Worm (Caenorhabditis elegans) whole organism, L2 larva: ENCODE measurements around the gene hsp-17.

ENCODE experiments used
- C34F6.9 ChIP-seq: fragments of 150-350 bp; optimal IDR thresholded peaks from 2 replicates; lab custom pipeline; 2014; ENCODE audit warnings: missing biosample characterization, missing genetic modification characterization
- F13H6.1 ChIP-seq: sonication (generic microtip); optimal IDR thresholded peaks from 2 replicates; lab custom pipeline; 2016; ENCODE audit warnings: missing genetic modification characterization, missing compliant biosample characterization
- Y55F3AM.14 ChIP-seq: fragments of 200-800 bp; sonication (Bioruptor generic); optimal IDR thresholded peaks from 2 replicates; lab custom pipeline; 2018; ENCODE audit warnings: mild to moderate bottlenecking, missing genetic modification characterization, missing compliant biosample characterization
- aly-2 ChIP-seq: fragments of 150-350 bp; optimal IDR thresholded peaks from 2 replicates; lab custom pipeline; 2014; ENCODE audit warnings: missing biosample characterization, missing genetic modification characterization
- blmp-1 ChIP-seq: sonication (generic microtip); optimal IDR thresholded peaks from 2 replicates; lab custom pipeline; 2017; ENCODE audit warnings: missing genetic modification characterization, mild to moderate bottlenecking, missing compliant biosample characterization, antibody characterized with exemption, moderate library complexity; ENCODE audit not compliant: insufficient read depth
- ceh-82 ChIP-seq: fragments of 150-350 bp; optimal IDR thresholded peaks from 2 replicates; lab custom pipeline; 2014; ENCODE audit warnings: missing biosample characterization, missing genetic modification characterization
- crh-2 ChIP-seq: sonication (generic microtip); optimal IDR thresholded peaks from 2 replicates; lab custom pipeline; 2017; ENCODE audit warnings: missing biosample characterization, missing genetic modification characterization
- dmd-4 ChIP-seq: sonication (generic microtip); optimal IDR thresholded peaks from 2 replicates; lab custom pipeline; 2017; ENCODE audit warnings: missing biosample characterization, missing genetic modification characterization
- egl-27 ChIP-seq: sonication (generic microtip); optimal IDR thresholded peaks from 3 replicates; lab custom pipeline; 2017; ENCODE audit warnings: missing biosample characterization, missing genetic modification reagents, missing genetic modification characterization
- fos-1 ChIP-seq: fragments of 150-350 bp; optimal IDR thresholded peaks from 2 replicates; lab custom pipeline; 2014; ENCODE audit warnings: missing biosample characterization, missing genetic modification characterization
- gmeb-1 ChIP-seq: fragments of 150-350 bp; optimal IDR thresholded peaks from 2 replicates; lab custom pipeline; 2014; ENCODE audit warnings: missing biosample characterization, missing genetic modification characterization
- lin-11 ChIP-seq: fragments of 150-350 bp; sonication (generic microtip); optimal IDR thresholded peaks from 2 replicates; lab custom pipeline; 2014; ENCODE audit warnings: missing biosample characterization, missing genetic modification characterization, inconsistent platforms, mixed read lengths
- lin-13 ChIP-seq: fragments of 150-350 bp; optimal IDR thresholded peaks from 2 replicates; lab custom pipeline; 2014; ENCODE audit warnings: missing biosample characterization, missing genetic modification reagents, missing genetic modification characterization
- lin-39 ChIP-seq: fragments of 150-350 bp; optimal IDR thresholded peaks from 2 replicates; lab custom pipeline; 2014; ENCODE audit warnings: missing biosample characterization, missing genetic modification reagents, missing genetic modification characterization
- lsy-2 ChIP-seq, 2 experiments: fragments of 150-350 bp in 1 of 2; sonication (generic microtip) in 1 of 2; optimal IDR thresholded peaks; 2 replicates each; lab custom pipeline; 2014 to 2017; ENCODE audit warnings: missing biosample characterization in 2 of 2, missing genetic modification characterization in 2 of 2
- mab-5 ChIP-seq: fragments of 150-350 bp; optimal IDR thresholded peaks from 2 replicates; lab custom pipeline; 2014; ENCODE audit warnings: missing biosample characterization, missing genetic modification characterization
- mdl-1 ChIP-seq, 2 experiments: fragments of 150-350 bp in 1 of 2; sonication (generic microtip) in 1 of 2; optimal IDR thresholded peaks; 2 replicates each; lab custom pipeline; 2017; ENCODE audit warnings: missing biosample characterization in 2 of 2, missing genetic modification characterization in 2 of 2
- nhr-11 ChIP-seq: fragments of 150-350 bp; optimal IDR thresholded peaks from 2 replicates; lab custom pipeline; 2014; ENCODE audit warnings: missing biosample characterization, missing genetic modification characterization
- nhr-129 ChIP-seq: fragments of 150-350 bp; optimal IDR thresholded peaks from 2 replicates; lab custom pipeline; 2014; ENCODE audit warnings: missing biosample characterization, missing genetic modification characterization
- nhr-21 ChIP-seq: fragments of 150-350 bp; optimal IDR thresholded peaks from 2 replicates; lab custom pipeline; 2014; ENCODE audit warnings: missing biosample characterization, missing genetic modification characterization
- nhr-237 ChIP-seq: fragments of 150-350 bp; optimal IDR thresholded peaks from 2 replicates; lab custom pipeline; 2014; ENCODE audit warnings: missing biosample characterization, missing genetic modification characterization
- nhr-25 ChIP-seq: fragments of 150-350 bp; sonication (generic microtip); optimal IDR thresholded peaks from 3 replicates; lab custom pipeline; 2014; ENCODE audit warnings: missing biosample characterization, missing genetic modification characterization
- peb-1 ChIP-seq: fragments of 150-350 bp; optimal IDR thresholded peaks from 2 replicates; lab custom pipeline; 2014; ENCODE audit warnings: missing biosample characterization, missing genetic modification characterization
- sem-4 ChIP-seq: fragments of 150-350 bp; optimal IDR thresholded peaks from 2 replicates; lab custom pipeline; 2014; ENCODE audit warnings: missing biosample characterization, missing genetic modification reagents, missing genetic modification characterization
- sma-3 ChIP-seq: sonication (generic microtip); optimal IDR thresholded peaks from 2 replicates; lab custom pipeline; 2016; ENCODE audit warnings: missing genetic modification reagents, missing genetic modification characterization, missing compliant biosample characterization
- sma-9 ChIP-seq, 2 experiments: fragments of 150-350 bp in 1 of 2; sonication (generic microtip) in 1 of 2; optimal IDR thresholded peaks; 2 replicates each; lab custom pipeline; 2014 to 2016; ENCODE audit warnings: missing genetic modification characterization in 2 of 2, mild to moderate bottlenecking in 1 of 2, missing biosample characterization in 1 of 2, missing compliant biosample characterization in 1 of 2, missing genetic modification reagents in 1 of 2, moderate library complexity in 1 of 2
- snpc-4 ChIP-seq: fragments of 150-350 bp; optimal IDR thresholded peaks from 2 replicates; lab custom pipeline; 2014; ENCODE audit warnings: missing biosample characterization, missing genetic modification characterization
- unc-55 ChIP-seq: fragments of 150-350 bp; sonication (generic microtip); optimal IDR thresholded peaks from 3 replicates; lab custom pipeline; 2014; ENCODE audit warnings: missing biosample characterization, missing genetic modification reagents, missing genetic modification characterization
- zag-1 ChIP-seq: fragments of 150-350 bp; optimal IDR thresholded peaks from 2 replicates; lab custom pipeline; 2014; ENCODE audit warnings: missing biosample characterization, missing genetic modification characterization
- ztf-1 ChIP-seq: fragments of 200-800 bp; sonication (Bioruptor generic); conservative IDR thresholded peaks from 2 replicates; pipeline ENCODE4 v1.3.6; 2022; ENCODE audit warnings: missing genetic modification characterization, missing compliant biosample characterization
- ztf-11 ChIP-seq: sonication (generic microtip); optimal IDR thresholded peaks from 2 replicates; lab custom pipeline; 2017; ENCODE audit warnings: missing biosample characterization, missing genetic modification characterization

hsp-17 gene

ce11 chrV:8385879-8386530 lies at the start of gene hsp-17:
hsp-17 (minus strand) TSS chrV:8385929.
- no peak for TF ChIP-seq lin-11 (tag; lab: Kevin White, UChicago)
- peak; percentile 65 for TF ChIP-seq fos-1
- peak; percentile 30 for TF ChIP-seq sma-9 (GFP tag; optimal IDR thresholded peaks at IDR 0.05; lab: Kevin White, UChicago)
- TF ChIP-seq sma-9 (tag; optimal IDR thresholded peaks at IDR 0.05; lab: Kevin White, UChicago) = no peak

DNA sequence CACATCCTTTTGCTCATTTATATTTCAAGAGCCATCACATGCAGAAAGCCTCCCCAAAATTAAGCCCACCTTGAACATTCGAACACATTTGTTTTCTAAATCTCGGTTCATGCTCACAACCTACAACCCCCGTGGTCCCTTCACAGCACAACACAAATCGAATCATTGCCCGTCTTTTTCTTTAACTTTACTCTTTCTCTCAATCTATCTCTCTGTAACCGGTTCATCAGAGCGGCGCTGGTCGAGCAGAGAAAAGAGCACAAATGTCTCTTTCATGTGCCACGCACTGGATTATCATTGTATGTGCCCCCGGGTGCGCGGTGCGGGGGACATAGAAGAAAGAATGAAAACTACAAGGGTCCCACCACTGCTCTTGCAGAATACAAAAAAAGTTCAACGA lies 49.6 kb upstream of the hsp-17 start:
- TF ChIP-seq nhr-11 (tag; lab: Kevin White, UChicago) (no peak), nhr-25 (tag; lab: Kevin White, UChicago) (no peak), egl-27 (tag; lab: Kevin White, UChicago) (no peak), snpc-4 (tag; lab: Kevin White, UChicago) (no peak), sem-4 (tag; lab: Kevin White, UChicago) (no peak), nhr-21 (tag; lab: Kevin White, UChicago) (no peak), crh-2 (tag; lab: Kevin White, UChicago) (no peak), aly-2 (tag; lab: Kevin White, UChicago) (no peak)

- no peak for TF ChIP-seq lsy-2 (tag; optimal IDR thresholded peaks at IDR 0.05; lab: Kevin White, UChicago)
- TF ChIP-seq nhr-25 (tag; lab: Kevin White, UChicago) = peak; percentile 35
- peak; percentile 37 for TF ChIP-seq crh-2 (tag; lab: Kevin White, UChicago)
- peak; percentile 65 for TF ChIP-seq fos-1
- TF ChIP-seq lin-39 (tag; lab: Kevin White, UChicago) = no peak
- TF ChIP-seq nhr-129 (tag; lab: Kevin White, UChicago) = peak; percentile 36
- TF ChIP-seq gmeb-1 (tag; lab: Kevin White, UChicago) = peak; percentile 32
- TF ChIP-seq ztf-1 (GFP tag; lab: Robert Waterston, UW) = no peak
- peak; percentile 73 for TF ChIP-seq blmp-1 (tag; lab: Kevin White, UChicago)
- TF ChIP-seq F13H6.1 (tag; lab: Kevin White, UChicago) = peak; percentile 36
- TF ChIP-seq sma-9 (GFP tag; optimal IDR thresholded peaks at IDR 0.05; lab: Kevin White, UChicago) = peak; percentile 5
- TF ChIP-seq sma-9 (tag; optimal IDR thresholded peaks at IDR 0.05; lab: Kevin White, UChicago) = no peak
Measured at ce11 chrV:8434400-8434827, 48.7 kb upstream of the hsp-17 start.

DNA sequence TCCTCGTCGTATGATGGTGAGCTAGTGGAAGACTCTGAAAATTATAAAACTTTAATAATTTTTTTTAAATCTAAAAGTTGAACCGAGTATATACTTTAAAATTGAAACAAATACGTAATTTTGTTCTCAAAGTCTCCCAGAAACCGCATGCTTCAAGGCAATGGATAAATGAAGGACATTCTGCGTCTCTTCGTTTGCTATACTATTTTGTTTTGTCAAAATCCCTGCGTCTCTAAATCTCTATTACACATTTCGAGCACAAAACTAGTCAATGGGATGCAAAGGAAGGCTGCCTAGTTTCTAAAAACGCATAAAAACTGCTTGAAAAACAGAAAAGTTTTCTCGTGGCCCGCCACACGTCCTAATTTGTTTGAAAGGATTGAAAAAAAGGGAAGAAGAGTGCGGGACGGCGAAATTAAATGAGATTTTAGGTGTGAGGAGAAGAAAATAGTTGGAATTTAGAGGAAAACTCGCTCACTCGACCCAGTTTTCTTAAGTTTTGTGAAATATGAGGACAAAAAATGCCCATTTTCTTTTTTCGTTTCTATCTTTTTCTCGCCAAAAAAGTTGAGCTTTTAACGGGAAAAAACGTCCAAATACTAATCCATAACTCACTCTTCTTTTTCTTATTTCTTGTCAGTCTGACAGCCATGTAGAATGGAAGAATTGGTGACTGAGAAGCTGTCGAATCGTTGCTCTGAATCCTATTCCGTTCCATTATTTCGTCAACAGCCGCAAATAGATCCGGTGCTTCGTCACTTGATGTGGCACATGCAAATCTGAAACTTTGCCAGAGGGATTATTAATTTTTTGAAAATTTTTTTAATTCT lies 43.1 kb upstream of the hsp-17 start:
- TF ChIP-seq lsy-2 (tag; optimal IDR thresholded peaks at IDR 0.05; lab: Kevin White, UChicago) (peak in 1 of 2 experiments; percentile 20), sma-9 (GFP tag; optimal IDR thresholded peaks at IDR 0.05; lab: Kevin White, UChicago) (peak; percentile 71), sma-9 (tag; optimal IDR thresholded peaks at IDR 0.05; lab: Kevin White, UChicago) (no peak), unc-55 (GFP tag; lab: Kevin White, UChicago) (peak; percentile 60), nhr-129 (tag; lab: Kevin White, UChicago) (no peak), Y55F3AM.14 (GFP tag; lab: Kevin White, UChicago) (no peak), lin-39 (tag; lab: Kevin White, UChicago) (no peak), peb-1 (tag; lab: Kevin White, UChicago) (no peak), sma-3 (GFP tag; lab: Kevin White, UChicago) (no peak), fos-1 (no peak), C34F6.9 (tag; lab: Kevin White, UChicago) (peak; percentile 59), nhr-237 (no peak), egl-27 (tag; lab: Kevin White, UChicago) (no peak), lin-13 (GFP tag; lab: Kevin White, UChicago) (no peak), gmeb-1 (tag; lab: Kevin White, UChicago) (no peak), zag-1 (no peak), dmd-4 (tag; lab: Kevin White, UChicago) (no peak), ztf-11 (tag; lab: Kevin White, UChicago) (no peak), mdl-1 (tag; optimal IDR thresholded peaks at IDR 0.05; lab: Kevin White, UChicago) (no peak), blmp-1 (tag; lab: Kevin White, UChicago) (no peak), mab-5 (tag; lab: Kevin White, UChicago) (no peak), ceh-82 (no peak)
